Worm (Caenorhabditis elegans) whole organism, midembryonic: Measurements from ENCODE around the gene drd-1.
A peak's percentile ranks its signal among the peaks of the same experiment; 100 is the strongest.
"Not testable (repeated sequence)": the region's sequence is repeated elsewhere in the genome, so short reads cannot be mapped to it uniquely, and the experiment has no call there.

Experiments used
- T22C8.4 ChIP-seq: fragments of 200-800 bp; sonication (Bioruptor generic); IDR thresholded peaks from 2 replicates; pipeline ENCODE4 v1.3.6; 2022; ENCODE audit warnings: missing genetic modification characterization, missing compliant biosample characterization
- cog-1 ChIP-seq: sonication (generic microtip); optimal IDR thresholded peaks from 2 replicates; lab custom pipeline; 2016; ENCODE audit warnings: missing genetic modification characterization, missing compliant biosample characterization
- flt-1 ChIP-seq: fragments of 200-800 bp; sonication (Bioruptor generic); IDR thresholded peaks from 2 replicates; pipeline ENCODE4 v1.3.6; 2022; ENCODE audit warnings: missing genetic modification characterization, missing compliant biosample characterization
- klf-2 ChIP-seq: fragments of 200-800 bp; sonication (Bioruptor generic); conservative IDR thresholded peaks from 2 replicates; pipeline ENCODE4 v1.3.6; 2022; ENCODE audit warnings: missing genetic modification reagents, missing genetic modification characterization, missing compliant biosample characterization
- med-1 ChIP-seq: sonication (generic microtip); optimal IDR thresholded peaks from 2 replicates; lab custom pipeline; 2017; ENCODE audit warnings: missing genetic modification characterization, mild to moderate bottlenecking, missing compliant biosample characterization, antibody characterized with exemption, missing genetic modification reagents; ENCODE audit not compliant: insufficient read depth
- ref-1 ChIP-seq: fragments of 200-800 bp; sonication (Bioruptor generic); conservative IDR thresholded peaks from 2 replicates; pipeline ENCODE4 v1.3.6; 2022; ENCODE audit warnings: missing genetic modification reagents, missing genetic modification characterization, missing compliant biosample characterization
- tab-1 ChIP-seq: fragments of 200-800 bp; sonication (Bioruptor generic); IDR thresholded peaks from 2 replicates; pipeline ENCODE4 v1.3.6; 2022; ENCODE audit warnings: missing genetic modification characterization, missing compliant biosample characterization
- ztf-23 ChIP-seq: fragments of 200-800 bp; sonication (Bioruptor generic); IDR thresholded peaks from 2 replicates; pipeline ENCODE4 v1.3.6; 2022; ENCODE audit warnings: missing genetic modification reagents, missing genetic modification characterization, missing compliant biosample characterization
- ztf-29 ChIP-seq: fragments of 200-800 bp; sonication (Bioruptor generic); IDR thresholded peaks from 2 replicates; pipeline ENCODE4 v1.3.6; 2022; ENCODE audit warnings: missing genetic modification reagents, missing genetic modification characterization, missing compliant biosample characterization

Gene drd-1

DNA sequence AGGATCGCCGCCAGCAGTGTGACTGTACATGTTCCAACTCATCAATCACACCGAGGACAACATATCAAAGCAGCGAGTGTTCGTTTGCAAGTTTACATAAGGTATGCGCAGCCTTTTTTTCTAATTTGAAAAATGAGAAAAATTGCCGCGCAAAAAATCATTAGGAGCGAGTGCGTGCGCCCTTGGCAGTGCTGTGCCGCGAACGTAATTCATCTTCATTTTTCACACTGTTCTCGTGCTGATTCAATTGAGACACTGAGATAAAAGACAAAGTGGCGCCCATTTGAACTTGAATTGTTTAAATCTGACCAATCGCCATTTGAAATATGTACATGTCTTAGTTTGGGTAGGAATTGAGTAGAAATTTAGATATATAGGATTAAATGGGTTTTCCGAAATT, 21.7 kb downstream of the drd-1 start:
- TF ChIP-seq ztf-23 (GFP tag; lab: Robert Waterston, UW): no peak
- TF ChIP-seq flt-1 (GFP tag; lab: Robert Waterston, UW): no peak
- no peak for TF ChIP-seq tab-1 (GFP tag; lab: Robert Waterston, UW)
- TF ChIP-seq med-1: no peak
- no peak for TF ChIP-seq klf-2 (GFP tag; lab: Robert Waterston, UW)
- TF ChIP-seq T22C8.4 (GFP tag; lab: Robert Waterston, UW): no peak
- no peak for TF ChIP-seq cog-1
- no peak for TF ChIP-seq ref-1
- TF ChIP-seq ztf-29: no peak

DNA sequence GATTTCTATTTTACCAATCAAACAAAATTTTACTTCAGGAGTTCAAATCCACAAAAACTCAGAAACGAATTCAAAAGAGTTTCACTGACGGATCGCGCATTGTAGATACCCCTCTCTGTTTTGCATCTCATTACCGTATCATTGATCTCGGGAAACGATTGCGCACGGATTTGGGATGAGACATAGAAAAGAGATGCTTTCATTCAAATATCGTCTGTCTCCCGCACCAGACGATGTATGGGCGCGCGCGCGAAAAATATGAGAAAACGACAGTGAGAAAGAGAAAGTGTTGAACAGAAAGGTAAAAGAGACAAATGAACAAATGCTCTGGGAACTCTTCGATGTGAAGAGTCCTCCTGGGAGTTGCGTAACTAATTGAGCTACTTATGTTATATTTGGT, 23.2 kb downstream of the drd-1 start:
- TF ChIP-seq ztf-29: no peak

DNA sequence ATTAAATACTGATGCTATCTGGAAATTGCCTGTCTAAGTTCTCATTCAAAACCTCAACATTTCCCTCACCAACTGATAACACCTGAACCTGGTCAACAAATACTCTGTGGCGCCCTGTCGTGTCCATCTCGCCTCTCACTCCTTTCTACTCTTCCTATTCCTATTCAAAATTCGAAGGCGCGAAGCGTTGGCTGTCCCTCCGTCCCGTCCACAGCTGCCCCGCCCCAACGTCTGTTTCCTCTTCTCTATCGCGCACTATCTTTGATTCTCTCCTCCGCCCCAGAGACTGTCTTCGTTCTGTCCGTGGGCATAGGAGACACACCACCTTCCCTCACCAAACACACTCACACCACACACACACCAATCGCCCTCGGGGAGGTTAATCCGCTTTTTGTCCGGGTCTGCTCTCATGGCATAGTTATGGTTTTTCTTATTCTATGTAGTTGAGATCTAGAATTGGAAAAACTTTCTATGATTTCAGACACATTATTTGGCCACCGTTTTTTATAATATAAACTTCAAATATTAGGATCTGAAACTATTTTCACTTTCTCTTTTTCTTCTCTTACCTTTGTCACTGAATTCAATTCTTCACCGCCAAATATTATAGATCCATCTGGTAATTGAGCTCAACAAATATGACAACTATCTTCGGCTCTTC, 24.3 kb downstream of the drd-1 start, which contains the start of gene efl-3:
Gene efl-3 (plus strand): TSS at position 611 of the 661 bp plus-strand sequence.
- TF ChIP-seq ref-1: no peak
- no peak for TF ChIP-seq tab-1 (GFP tag; lab: Robert Waterston, UW)
- no peak for TF ChIP-seq med-1
- TF ChIP-seq flt-1 (GFP tag; lab: Robert Waterston, UW): no peak
- TF ChIP-seq ztf-23 (GFP tag; lab: Robert Waterston, UW): no peak
- TF ChIP-seq T22C8.4 (GFP tag; lab: Robert Waterston, UW): no peak
- TF ChIP-seq klf-2 (GFP tag; lab: Robert Waterston, UW): no peak
- TF ChIP-seq ztf-29: no peak

DNA sequence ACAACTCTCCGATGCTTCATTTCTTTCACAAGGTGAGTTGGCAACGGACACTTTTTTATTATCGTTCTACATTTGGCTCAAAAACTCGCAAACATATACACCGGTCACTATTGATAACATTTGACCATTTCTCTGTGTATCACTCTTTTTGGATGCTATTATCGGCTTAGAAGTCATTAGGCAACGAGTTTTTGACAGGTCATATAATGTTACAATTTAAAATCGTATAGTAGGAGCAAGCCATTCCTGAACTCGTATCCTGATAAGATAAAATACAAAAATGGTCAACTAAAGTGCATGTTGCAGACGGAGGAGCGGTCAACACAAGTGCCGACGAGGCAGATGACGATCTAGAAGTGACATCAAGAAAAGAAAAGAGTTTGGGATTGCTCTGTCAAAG, 25.1 kb downstream of the drd-1 start:
- TF ChIP-seq cog-1 (no peak), med-1 (no peak), T22C8.4 (GFP tag; lab: Robert Waterston, UW) (no peak), klf-2 (GFP tag; lab: Robert Waterston, UW) (no peak), flt-1 (GFP tag; lab: Robert Waterston, UW) (no peak), ztf-29 (no peak), ref-1 (no peak), ztf-23 (GFP tag; lab: Robert Waterston, UW) (no peak), tab-1 (GFP tag; lab: Robert Waterston, UW) (no peak)

DNA sequence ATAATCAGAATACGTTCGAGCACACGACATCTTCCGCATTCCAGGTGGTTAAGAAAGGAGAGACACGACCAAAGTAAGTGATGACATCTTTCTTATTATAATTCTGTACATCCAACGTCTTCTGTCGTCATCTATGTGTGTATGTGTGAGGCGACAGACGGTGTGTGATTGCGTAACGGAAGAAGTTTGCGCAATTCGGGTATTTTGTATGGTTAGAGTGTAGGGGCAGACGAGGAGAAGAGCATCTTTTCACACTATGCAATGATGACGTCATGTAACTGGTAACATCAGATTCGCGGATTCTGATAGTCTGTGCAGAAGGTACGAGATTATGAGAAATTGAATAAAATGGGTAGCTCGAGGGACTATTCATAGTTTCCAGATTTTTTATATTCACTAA, 27.2 kb downstream of the drd-1 start:
- TF ChIP-seq ref-1: no peak
- TF ChIP-seq tab-1 (GFP tag; lab: Robert Waterston, UW): no peak
- no peak for TF ChIP-seq ztf-29

DNA sequence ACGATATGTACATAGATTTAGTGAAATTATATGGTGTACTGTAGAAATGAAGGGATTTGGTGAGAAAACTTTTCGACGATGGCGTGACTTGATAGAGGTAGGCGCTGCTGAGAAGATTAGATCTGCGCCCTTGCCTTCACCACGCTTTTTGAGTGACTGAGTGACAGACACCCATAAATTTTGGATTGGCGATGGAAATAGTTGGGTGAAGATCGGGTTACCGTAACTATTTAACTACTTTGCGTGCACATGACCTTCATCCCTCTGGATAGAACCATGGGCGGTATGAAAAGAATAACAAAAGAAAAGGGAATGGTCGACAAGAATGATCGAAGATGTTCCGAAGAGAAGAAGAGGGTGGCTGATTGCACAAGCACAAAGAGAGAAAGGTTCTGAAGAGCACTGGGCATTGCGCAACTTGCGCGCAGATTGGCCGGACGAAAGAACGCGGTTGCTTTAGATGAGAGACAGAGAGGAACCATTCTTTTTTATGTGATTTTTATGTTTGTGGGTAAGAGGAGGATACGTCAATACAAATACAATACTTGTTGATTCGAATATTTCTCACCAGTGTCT, 27.7 kb downstream of the drd-1 start:
- no peak for TF ChIP-seq ztf-23 (GFP tag; lab: Robert Waterston, UW)
- no peak for TF ChIP-seq cog-1
- TF ChIP-seq flt-1 (GFP tag; lab: Robert Waterston, UW): 0 out of 2 replicates have a peak, but pooled peaks have one; percentile 49
- TF ChIP-seq ztf-29: peak; percentile 54; the same call in 1 of the 2 replicates
- no peak for TF ChIP-seq tab-1 (GFP tag; lab: Robert Waterston, UW)

DNA sequence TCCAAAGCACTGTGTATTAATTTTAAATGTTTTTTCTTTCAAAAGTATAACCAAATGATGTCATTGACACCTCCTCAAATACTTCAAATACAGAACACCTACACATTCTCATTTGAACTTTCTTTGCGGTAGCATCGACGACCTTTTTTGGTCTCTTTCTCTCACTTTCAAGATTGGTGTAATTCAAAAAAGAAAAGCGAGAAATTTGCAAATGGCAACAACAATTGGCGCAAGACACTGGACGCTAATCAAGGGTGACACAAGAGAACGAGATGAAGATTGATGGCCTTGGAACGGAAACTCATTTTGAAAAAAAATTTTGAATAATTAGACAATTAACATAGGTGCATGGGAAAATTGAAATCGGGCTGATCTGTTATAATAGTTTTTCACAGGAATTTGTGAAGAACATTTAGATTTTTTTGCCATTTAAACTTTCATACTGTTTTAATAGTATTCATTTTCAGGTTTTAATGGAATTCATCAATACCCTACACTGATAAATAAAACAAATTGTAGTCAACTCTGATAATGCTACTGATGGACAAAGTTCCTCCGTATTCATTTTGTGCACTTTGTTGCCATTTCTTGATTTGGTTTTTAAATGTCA, 29.3 kb downstream of the drd-1 start, which contains the start of gene fdgt-2:
Gene fdgt-2 (plus strand): TSS at position 560 of the 610 bp plus-strand sequence.
- TF ChIP-seq med-1: no peak
- no peak for TF ChIP-seq ref-1
- no peak for TF ChIP-seq flt-1 (GFP tag; lab: Robert Waterston, UW)
- TF ChIP-seq cog-1: no peak

DNA sequence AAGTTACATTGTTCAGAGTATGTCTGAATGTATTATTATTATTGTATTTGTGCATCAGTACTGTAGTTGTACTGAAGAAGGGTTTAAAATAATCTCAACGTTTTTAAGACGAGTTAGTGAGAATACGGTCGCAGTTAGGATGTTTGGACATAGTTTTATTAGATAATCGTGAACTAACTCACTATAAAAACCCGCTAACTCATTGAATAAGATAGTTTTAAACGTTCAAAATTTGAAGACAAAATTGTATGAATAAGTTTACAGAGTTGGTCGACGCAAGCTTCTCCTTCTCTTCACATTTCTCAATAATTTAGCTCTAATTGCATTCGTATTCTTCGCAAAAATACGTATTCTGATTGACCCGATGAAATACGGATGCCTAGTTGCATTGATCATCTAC, 31.2 kb downstream of the drd-1 start:
- TF ChIP-seq klf-2 (GFP tag; lab: Robert Waterston, UW): no peak
- TF ChIP-seq tab-1 (GFP tag; lab: Robert Waterston, UW): no peak
- TF ChIP-seq ztf-29: no peak
- no peak for TF ChIP-seq ztf-23 (GFP tag; lab: Robert Waterston, UW)
- no peak for TF ChIP-seq T22C8.4 (GFP tag; lab: Robert Waterston, UW)
- TF ChIP-seq ref-1: no peak

DNA sequence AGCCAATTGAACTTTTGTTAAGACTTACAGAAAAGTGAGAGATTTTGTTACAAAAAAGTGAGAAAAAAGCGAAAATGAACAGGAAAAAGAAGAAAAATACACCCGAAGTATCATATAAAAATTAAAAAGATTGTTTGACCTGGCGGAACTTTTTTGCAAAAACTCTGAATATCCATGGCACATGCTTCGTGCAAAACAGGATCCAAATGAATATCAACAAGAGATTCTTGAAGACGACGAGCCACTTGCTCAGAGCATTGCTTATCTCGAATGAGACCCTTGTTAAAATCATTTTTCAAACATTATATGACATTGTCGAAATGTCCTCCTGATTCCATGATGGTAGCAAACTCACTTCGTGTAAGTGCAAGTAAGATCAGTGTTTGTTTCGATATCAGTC, 31.9 kb downstream of the drd-1 start, which contains the start of gene F14E5.8:
Gene F14E5.8 (plus strand): TSS at position 301 of the 400 bp plus-strand sequence.
- not testable (repeated sequence) for TF ChIP-seq cog-1; ztf-29; ztf-23 (GFP tag; lab: Robert Waterston, UW)

DNA sequence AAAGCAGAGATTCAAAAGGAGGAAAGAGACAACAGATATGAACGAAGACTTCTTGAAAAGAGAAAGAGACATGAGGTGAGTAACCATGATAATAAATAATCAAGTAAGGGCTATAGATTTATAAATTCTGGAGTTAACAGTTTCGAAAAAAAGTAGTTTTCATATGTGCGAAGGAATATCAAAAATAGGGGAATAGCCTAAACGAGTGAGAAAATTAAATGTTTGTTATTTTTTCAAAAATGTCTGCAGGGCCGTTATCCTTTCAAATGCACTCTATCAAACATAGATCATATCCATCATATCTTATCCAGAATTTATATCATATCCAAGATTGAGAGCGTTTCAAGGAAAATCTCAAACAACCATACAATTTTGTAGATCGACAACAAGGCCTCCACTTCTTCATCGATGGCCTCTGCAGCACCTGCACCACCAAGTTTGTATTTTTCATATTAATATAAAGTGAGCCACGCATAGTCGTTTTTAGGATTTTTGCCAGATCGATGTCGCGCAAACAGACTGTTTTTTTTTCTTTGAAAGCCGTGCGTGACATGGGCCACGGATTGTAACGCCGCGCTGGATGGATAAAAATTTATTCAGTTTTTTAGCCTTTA, 33.0 kb downstream of the drd-1 start:
- TF ChIP-seq ztf-29 (no peak), med-1 (no peak), ztf-23 (GFP tag; lab: Robert Waterston, UW) (no peak), ref-1 (no peak), tab-1 (GFP tag; lab: Robert Waterston, UW) (no peak), flt-1 (GFP tag; lab: Robert Waterston, UW) (no peak), klf-2 (GFP tag; lab: Robert Waterston, UW) (no peak), cog-1 (no peak), T22C8.4 (GFP tag; lab: Robert Waterston, UW) (no peak)

DNA sequence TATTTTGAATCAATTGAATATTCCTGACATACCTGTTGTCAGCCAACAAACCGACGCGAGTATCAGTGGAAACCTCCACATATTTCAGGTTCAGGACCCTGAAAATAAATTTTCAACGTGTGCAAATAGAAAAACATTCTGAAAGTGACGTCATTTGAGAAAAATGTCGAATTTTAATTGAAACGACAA, 40.8 kb downstream of the drd-1 start, which contains the start of gene F14E5.2:
Gene F14E5.2 (minus strand): TSS at position 101 of the 189 bp plus-strand sequence.
- TF ChIP-seq med-1: no peak
- no peak for TF ChIP-seq ztf-29
- TF ChIP-seq tab-1 (GFP tag; lab: Robert Waterston, UW): no peak
- TF ChIP-seq ztf-23 (GFP tag; lab: Robert Waterston, UW): no peak
- no peak for TF ChIP-seq ref-1
- no peak for TF ChIP-seq cog-1
- TF ChIP-seq T22C8.4 (GFP tag; lab: Robert Waterston, UW): no peak
- TF ChIP-seq klf-2 (GFP tag; lab: Robert Waterston, UW): no peak
